Fruit fly (Drosophila melanogaster): ENCODE data around the gene CG15549.

- TF ChIP-seq CG11617 (GFP tag; optimal IDR thresholded peaks at IDR 0.05) = no peak
- no peak for TF ChIP-seq Hr96 (GFP tag; optimal IDR thresholded peaks at IDR 0.05)
- TF ChIP-seq ovo (GFP tag; optimal IDR thresholded peaks at IDR 0.05) = no peak
- no peak for TF ChIP-seq CG12768 (GFP tag; optimal IDR thresholded peaks at IDR 0.05)
- no peak for TF ChIP-seq CG5204 (GFP tag; optimal IDR thresholded peaks at IDR 0.05)
- TF ChIP-seq CG7045 (GFP tag; optimal IDR thresholded peaks at IDR 0.05) = no peak
- TF ChIP-seq CG1620 (GFP tag; optimal IDR thresholded peaks at IDR 0.05) = no peak
- no peak for TF ChIP-seq kay (GFP tag; ENCODE audit: borderline replicate concordance)
- no peak for TF ChIP-seq Mnt (GFP tag; optimal IDR thresholded peaks at IDR 0.05)
- no peak for TF ChIP-seq CG14711 (tag; optimal IDR thresholded peaks at IDR 0.05)
- no peak for TF ChIP-seq cic (GFP tag; optimal IDR thresholded peaks at IDR 0.05)
- no peak for TF ChIP-seq CG7101 (tag; optimal IDR thresholded peaks at IDR 0.05)
Measured at dm6 chr3R:30959400-30959799, 23.1 kb upstream of the CG15549 start, which contains the start of gene CG15548.

All from whole organism, adult.